Worm (Caenorhabditis elegans): ENCODE measurements around the gene tgn-38.

Gene tgn-38

ce11 chrIV:12033985-12034384, 5.0 kb upstream of the tgn-38 start, which contains the start of gene sqst-1:
sqst-1 (plus strand) TSS chrIV:12034282.
- TF ChIP-seq ztf-29 (GFP tag; IDR thresholded peaks at IDR 0.05) (no peak), med-1 (GFP tag; optimal IDR thresholded peaks at IDR 0.05; ENCODE audit: insufficient read depth) (no peak), tab-1 (GFP tag; IDR thresholded peaks at IDR 0.05) (no peak), klf-2 (GFP tag; conservative IDR thresholded peaks at IDR 0.05) (no peak), flt-1 (GFP tag; IDR thresholded peaks at IDR 0.05) (no peak), cog-1 (tag; optimal IDR thresholded peaks at IDR 0.05) (no peak), ref-1 (GFP tag; conservative IDR thresholded peaks at IDR 0.05) (no peak), T22C8.4 (GFP tag; IDR thresholded peaks at IDR 0.05) (no peak), ztf-23 (GFP tag; IDR thresholded peaks at IDR 0.05) (no peak)

- TF ChIP-seq med-1 (GFP tag; optimal IDR thresholded peaks at IDR 0.05; ENCODE audit: insufficient read depth) = no peak
- 0 out of 2 replicates have a peak, but pooled peaks have one; percentile 45 for TF ChIP-seq ztf-23 (GFP tag; IDR thresholded peaks at IDR 0.05)
- TF ChIP-seq cog-1 (tag; optimal IDR thresholded peaks at IDR 0.05) = peak; percentile 81
- TF ChIP-seq ztf-29 (GFP tag; IDR thresholded peaks at IDR 0.05) = 0 out of 2 replicates have a peak, but pooled peaks have one; percentile 41
- no peak for TF ChIP-seq klf-2 (GFP tag; conservative IDR thresholded peaks at IDR 0.05)
- peak; percentile 77 for TF ChIP-seq T22C8.4 (GFP tag; IDR thresholded peaks at IDR 0.05)
- no peak for TF ChIP-seq tab-1 (GFP tag; IDR thresholded peaks at IDR 0.05)
- TF ChIP-seq ref-1 (GFP tag; conservative IDR thresholded peaks at IDR 0.05) = no peak
These were observed 3.4 kb upstream of the tgn-38 start for ce11 chrIV:12032383-12032782.

- TF ChIP-seq flt-1 (GFP tag; IDR thresholded peaks at IDR 0.05) (no peak), cog-1 (tag; optimal IDR thresholded peaks at IDR 0.05) (no peak)
These were observed 2.0 kb upstream of the tgn-38 start, which contains the start of the genes T12G3.6 and mrpl-51 for ce11 chrIV:12031003-12031402. T12G3.6 (minus strand) TSS chrIV:12031271. mrpl-51 (plus strand) TSS chrIV:12031324.

- no peak for TF ChIP-seq klf-2 (GFP tag; conservative IDR thresholded peaks at IDR 0.05)
- no peak for TF ChIP-seq cog-1 (tag; optimal IDR thresholded peaks at IDR 0.05)
- TF ChIP-seq tab-1 (GFP tag; IDR thresholded peaks at IDR 0.05) = no peak
- no peak for TF ChIP-seq ztf-29 (GFP tag; IDR thresholded peaks at IDR 0.05)
- TF ChIP-seq flt-1 (GFP tag; IDR thresholded peaks at IDR 0.05) = no peak
- TF ChIP-seq ref-1 (GFP tag; conservative IDR thresholded peaks at IDR 0.05) = no peak
- no peak for TF ChIP-seq T22C8.4 (GFP tag; IDR thresholded peaks at IDR 0.05)
- TF ChIP-seq med-1 (GFP tag; optimal IDR thresholded peaks at IDR 0.05; ENCODE audit: insufficient read depth) = no peak
- TF ChIP-seq ztf-23 (GFP tag; IDR thresholded peaks at IDR 0.05) = no peak
These were observed 778 bp upstream of the tgn-38 start, which contains the start of gene T12G3.11 for ce11 chrIV:12029722-12030182. T12G3.11 (minus strand) TSS chrIV:12029772.

- TF ChIP-seq T22C8.4 (GFP tag; IDR thresholded peaks at IDR 0.05) (no peak), cog-1 (tag; optimal IDR thresholded peaks at IDR 0.05) (no peak), ztf-29 (GFP tag; IDR thresholded peaks at IDR 0.05) (no peak), klf-2 (GFP tag; conservative IDR thresholded peaks at IDR 0.05) (no peak), ztf-23 (GFP tag; IDR thresholded peaks at IDR 0.05) (no peak), med-1 (GFP tag; optimal IDR thresholded peaks at IDR 0.05; ENCODE audit: insufficient read depth) (no peak), tab-1 (GFP tag; IDR thresholded peaks at IDR 0.05) (no peak)
These were observed 7.6 kb downstream of the tgn-38 start for ce11 chrIV:12021360-12021759.

- no peak for TF ChIP-seq flt-1 (GFP tag; IDR thresholded peaks at IDR 0.05)
- TF ChIP-seq tab-1 (GFP tag; IDR thresholded peaks at IDR 0.05) = no peak
- no peak for TF ChIP-seq ztf-23 (GFP tag; IDR thresholded peaks at IDR 0.05)
- no peak for TF ChIP-seq T22C8.4 (GFP tag; IDR thresholded peaks at IDR 0.05)
- no peak for TF ChIP-seq ref-1 (GFP tag; conservative IDR thresholded peaks at IDR 0.05)
- TF ChIP-seq klf-2 (GFP tag; conservative IDR thresholded peaks at IDR 0.05) = no peak
- TF ChIP-seq cog-1 (tag; optimal IDR thresholded peaks at IDR 0.05) = no peak
- no peak for TF ChIP-seq ztf-29 (GFP tag; IDR thresholded peaks at IDR 0.05)
- no peak for TF ChIP-seq med-1 (GFP tag; optimal IDR thresholded peaks at IDR 0.05; ENCODE audit: insufficient read depth)
These were observed 10.1 kb downstream of the tgn-38 start for ce11 chrIV:12018920-12019319.

ce11 chrIV:12015586-12015985, 13.4 kb downstream of the tgn-38 start, which contains the start of gene lips-6:
lips-6 (minus strand) TSS chrIV:12015686.
- TF ChIP-seq klf-2 (GFP tag; conservative IDR thresholded peaks at IDR 0.05) (no peak), ztf-23 (GFP tag; IDR thresholded peaks at IDR 0.05) (no peak), T22C8.4 (GFP tag; IDR thresholded peaks at IDR 0.05) (no peak), ref-1 (GFP tag; conservative IDR thresholded peaks at IDR 0.05) (no peak), ztf-29 (GFP tag; IDR thresholded peaks at IDR 0.05) (no peak), tab-1 (GFP tag; IDR thresholded peaks at IDR 0.05) (no peak), cog-1 (tag; optimal IDR thresholded peaks at IDR 0.05) (no peak), med-1 (GFP tag; optimal IDR thresholded peaks at IDR 0.05; ENCODE audit: insufficient read depth) (no peak), flt-1 (GFP tag; IDR thresholded peaks at IDR 0.05) (no peak)

ce11 chrIV:12013120-12013519, 15.9 kb downstream of the tgn-38 start, which contains the start of gene spe-17:
spe-17 (plus strand) TSS chrIV:12013420.
- no peak for TF ChIP-seq med-1 (GFP tag; optimal IDR thresholded peaks at IDR 0.05; ENCODE audit: insufficient read depth)
- no peak for TF ChIP-seq ztf-29 (GFP tag; IDR thresholded peaks at IDR 0.05)
- no peak for TF ChIP-seq ztf-23 (GFP tag; IDR thresholded peaks at IDR 0.05)
- TF ChIP-seq ref-1 (GFP tag; conservative IDR thresholded peaks at IDR 0.05) = no peak
- no peak for TF ChIP-seq flt-1 (GFP tag; IDR thresholded peaks at IDR 0.05)
- TF ChIP-seq tab-1 (GFP tag; IDR thresholded peaks at IDR 0.05) = no peak
- TF ChIP-seq klf-2 (GFP tag; conservative IDR thresholded peaks at IDR 0.05) = no peak

- TF ChIP-seq ref-1 (GFP tag; conservative IDR thresholded peaks at IDR 0.05) (no peak), cog-1 (tag; optimal IDR thresholded peaks at IDR 0.05) (no peak), tab-1 (GFP tag; IDR thresholded peaks at IDR 0.05) (no peak), flt-1 (GFP tag; IDR thresholded peaks at IDR 0.05) (no peak), klf-2 (GFP tag; conservative IDR thresholded peaks at IDR 0.05) (no peak), ztf-23 (GFP tag; IDR thresholded peaks at IDR 0.05) (no peak), med-1 (GFP tag; optimal IDR thresholded peaks at IDR 0.05; ENCODE audit: insufficient read depth) (no peak), ztf-29 (GFP tag; IDR thresholded peaks at IDR 0.05) (no peak), T22C8.4 (GFP tag; IDR thresholded peaks at IDR 0.05) (no peak)
These were observed 16.5 kb downstream of the tgn-38 start for ce11 chrIV:12012439-12013003.

All from whole organism, midembryonic.